Fruit fly (Drosophila melanogaster) whole organism, embryonic: ENCODE measurements around the gene CG1640.

Experiments
- B-H2 ChIP-seq: fragments of 200-800 bp; sonication (Bioruptor generic); optimal IDR thresholded peaks from 2 replicates; lab custom pipeline; 2018; ENCODE audit warnings: missing biosample characterization, mild to moderate bottlenecking, missing genetic modification characterization
- CG10543 ChIP-seq: fragments of 200-800 bp; sonication (Bioruptor generic); optimal IDR thresholded peaks from 3 replicates; lab custom pipeline; 2017; ENCODE audit warnings: missing biosample characterization, mild to moderate bottlenecking, missing genetic modification characterization, moderate library complexity
- CG11723 ChIP-seq: fragments of 200-800 bp; sonication (Bioruptor generic); optimal IDR thresholded peaks from 2 replicates; lab custom pipeline; 2017; ENCODE audit warnings: missing biosample characterization, mild to moderate bottlenecking, missing genetic modification characterization
- CG12769 ChIP-seq: fragments of 200-800 bp; sonication (Bioruptor generic); optimal IDR thresholded peaks from 2 replicates; lab custom pipeline; 2019; ENCODE audit warnings: missing biosample characterization, mild to moderate bottlenecking, missing genetic modification characterization, moderate library complexity
- CG12942 ChIP-seq: fragments of 200-800 bp; sonication (Bioruptor generic); optimal IDR thresholded peaks from 3 replicates; lab custom pipeline; 2016; ENCODE audit warnings: missing biosample characterization, missing genetic modification characterization
- CG13296 ChIP-seq: fragments of 200-800 bp; sonication (Bioruptor generic); optimal IDR thresholded peaks from 3 replicates; lab custom pipeline; 2018; ENCODE audit warnings: missing biosample characterization, mild to moderate bottlenecking, missing genetic modification characterization
- CG13894 ChIP-seq: fragments of 200-800 bp; sonication (Bioruptor generic); optimal IDR thresholded peaks from 3 replicates; lab custom pipeline; 2018; ENCODE audit warnings: missing biosample characterization, mild to moderate bottlenecking, missing genetic modification characterization, moderate library complexity
- CG17829 ChIP-seq: fragments of 200-800 bp; optimal IDR thresholded peaks from 2 replicates; lab custom pipeline; 2019; ENCODE audit warnings: missing biosample characterization, mild to moderate bottlenecking, missing genetic modification characterization, moderate library complexity
- CG2199 ChIP-seq: fragments of 200-800 bp; sonication (Bioruptor generic); IDR thresholded peaks from 3 replicates; pipeline ENCODE4 v1.3.6; 2022; ENCODE audit warnings: missing biosample characterization, missing genetic modification characterization
- CG31441 ChIP-seq: fragments of 200-800 bp; sonication (Bioruptor generic); IDR thresholded peaks from 2 replicates; pipeline ENCODE4 v1.3.6; 2022; ENCODE audit warnings: missing biosample characterization, missing genetic modification characterization
- CG34376 ChIP-seq: fragments of 200-800 bp; sonication (Bioruptor generic); optimal IDR thresholded peaks from 2 replicates; lab custom pipeline; 2018; ENCODE audit warnings: missing biosample characterization, mild to moderate bottlenecking, missing genetic modification characterization
- CG4360 ChIP-seq: fragments of 200-800 bp; sonication (Bioruptor generic); IDR thresholded peaks from 2 replicates; pipeline ENCODE4 v1.3.6; 2022; ENCODE audit warnings: missing biosample characterization, missing genetic modification characterization
- CG6689 ChIP-seq: fragments of 200-800 bp; sonication (Bioruptor generic); IDR thresholded peaks from 2 replicates; pipeline ENCODE4 v1.3.6; 2022; ENCODE audit warnings: missing biosample characterization, missing genetic modification characterization
- CG6791 ChIP-seq: fragments of 200-800 bp; sonication (Bioruptor generic); IDR thresholded peaks from 3 replicates; pipeline ENCODE4 v1.3.6; 2022; ENCODE audit warnings: missing biosample characterization, missing genetic modification characterization; ENCODE audit not compliant: partially characterized antibody
- CG8290 ChIP-seq, 3 experiments: fragments of 200-800 bp; sonication (Bioruptor generic); optimal IDR thresholded peaks; 2 replicates each; lab custom pipeline; 2016 to 2019; ENCODE audit warnings: missing biosample characterization in 3 of 3, missing genetic modification characterization in 3 of 3, mild to moderate bottlenecking in 2 of 3, moderate library complexity in 1 of 3
- CG9817 ChIP-seq: fragments of 200-800 bp; sonication (Bioruptor generic); optimal IDR thresholded peaks from 2 replicates; lab custom pipeline; 2018; ENCODE audit warnings: missing biosample characterization, mild to moderate bottlenecking, missing genetic modification characterization, moderate library complexity
- Deaf1 ChIP-seq: fragments of 200-800 bp; optimal IDR thresholded peaks from 3 replicates; lab custom pipeline; 2019; ENCODE audit warnings: missing biosample characterization, mild to moderate bottlenecking, missing genetic modification characterization, moderate library complexity
- GATAe ChIP-seq: fragments of 200-800 bp; sonication (Bioruptor generic); conservative IDR thresholded peaks from 2 replicates; pipeline ENCODE4 v1.3.6; 2022; ENCODE audit warnings: missing biosample characterization, missing genetic modification characterization
- Hey ChIP-seq: fragments of 200-800 bp; sonication (Bioruptor generic); optimal IDR thresholded peaks from 3 replicates; lab custom pipeline; 2018; ENCODE audit warnings: missing biosample characterization, mild to moderate bottlenecking, missing genetic modification characterization
- MBD-R2 ChIP-seq: fragments of 200-800 bp; sonication (Bioruptor generic); IDR thresholded peaks from 2 replicates; pipeline ENCODE4 v1.3.6; 2022; ENCODE audit warnings: missing biosample characterization, missing genetic modification characterization
- Oli ChIP-seq: fragments of 200-800 bp; sonication (Bioruptor generic); optimal IDR thresholded peaks from 2 replicates; lab custom pipeline; 2018; ENCODE audit warnings: missing biosample characterization, mild to moderate bottlenecking, missing genetic modification characterization, moderate library complexity
- ara ChIP-seq: fragments of 200-800 bp; sonication (Bioruptor generic); IDR thresholded peaks from 2 replicates; pipeline ENCODE4 v1.3.6; 2022; ENCODE audit warnings: missing biosample characterization, missing genetic modification characterization
- br ChIP-seq: fragments of >200 bp; optimal IDR thresholded peaks from 2 replicates; lab custom pipeline; 2017
- chinmo ChIP-seq: fragments of 200-800 bp; sonication (Bioruptor generic); IDR thresholded peaks from 4 replicates; pipeline ENCODE4 v1.3.6; 2022; ENCODE audit warnings: missing biosample characterization, missing genetic modification characterization; ENCODE audit not compliant: partially characterized antibody
- chm ChIP-seq: fragments of 200-800 bp; sonication (Bioruptor generic); IDR thresholded peaks from 2 replicates; pipeline ENCODE4 v1.3.6; 2022; ENCODE audit warnings: missing biosample characterization, missing genetic modification characterization
- ci ChIP-seq: fragments of 200-800 bp; sonication (Bioruptor generic); IDR thresholded peaks from 3 replicates; pipeline ENCODE4 v1.3.6; 2022; ENCODE audit warnings: missing biosample characterization, missing genetic modification characterization
- croc ChIP-seq: fragments of 200-800 bp; sonication (Bioruptor generic); conservative IDR thresholded peaks from 3 replicates; pipeline ENCODE4 v1.3.6; 2022; ENCODE audit warnings: missing biosample characterization, missing genetic modification characterization
- exex ChIP-seq: fragments of 200-800 bp; sonication (Bioruptor generic); optimal IDR thresholded peaks from 4 replicates; lab custom pipeline; 2018; ENCODE audit warnings: missing biosample characterization, mild to moderate bottlenecking, missing genetic modification characterization, moderate library complexity
- fd64A ChIP-seq: fragments of 200-800 bp; sonication (Bioruptor generic); optimal IDR thresholded peaks from 3 replicates; lab custom pipeline; 2018; ENCODE audit warnings: missing biosample characterization, mild to moderate bottlenecking, missing genetic modification characterization
- grn ChIP-seq: fragments of 200-800 bp; sonication (Bioruptor generic); optimal IDR thresholded peaks from 3 replicates; lab custom pipeline; 2017; ENCODE audit warnings: missing biosample characterization, missing genetic modification characterization
- gsb-n ChIP-seq: fragments of 200-800 bp; sonication (Bioruptor generic); optimal IDR thresholded peaks from 3 replicates; lab custom pipeline; 2018; ENCODE audit warnings: missing biosample characterization, mild to moderate bottlenecking, missing genetic modification characterization
- insv ChIP-seq, 2 experiments: fragments of 200-800 bp; sonication (Bioruptor generic); optimal IDR thresholded peaks; 3 replicates each; lab custom pipeline; 2016 to 2018; ENCODE audit warnings: missing biosample characterization in 2 of 2, missing genetic modification characterization in 2 of 2
- mirr ChIP-seq: fragments of 200-800 bp; sonication (Bioruptor generic); optimal IDR thresholded peaks from 3 replicates; lab custom pipeline; 2018; ENCODE audit warnings: missing biosample characterization, mild to moderate bottlenecking, missing genetic modification characterization
- pfk ChIP-seq: fragments of 200-800 bp; sonication (Bioruptor generic); optimal IDR thresholded peaks from 2 replicates; lab custom pipeline; 2018; ENCODE audit warnings: missing biosample characterization, mild to moderate bottlenecking, missing genetic modification characterization, moderate library complexity
- prd ChIP-seq, 3 experiments: fragments of >200 bp in 2 of 3; fragments of 200-800 bp in 1 of 3; sonication (Bioruptor generic) in 1 of 3; optimal IDR thresholded peaks in 2 of 3; IDR thresholded peaks in 1 of 3; 2 replicates in 2 of 3; 3 replicates in 1 of 3; pipeline versions ENCODE4 v1.3.6 to Lab custom; 2017 to 2022; ENCODE audit warnings: missing biosample characterization in 1 of 3, missing genetic modification characterization in 1 of 3
- sd ChIP-seq: fragments of 200-800 bp; sonication (Bioruptor generic); optimal IDR thresholded peaks from 3 replicates; lab custom pipeline; 2018; ENCODE audit warnings: missing biosample characterization, mild to moderate bottlenecking, missing genetic modification characterization, moderate library complexity
- sug ChIP-seq: fragments of 200-800 bp; optimal IDR thresholded peaks from 2 replicates; lab custom pipeline; 2019; ENCODE audit warnings: missing biosample characterization, mild to moderate bottlenecking, missing genetic modification characterization, moderate library complexity
- tll ChIP-seq, 2 experiments: fragments of 200-800 bp in 1 of 2; fragments of >200 bp in 1 of 2; sonication (Bioruptor generic) in 1 of 2; optimal IDR thresholded peaks; 2 replicates each; lab custom pipeline; 2017 to 2019; ENCODE audit warnings: missing biosample characterization in 2 of 2, missing genetic modification characterization in 2 of 2, mild to moderate bottlenecking in 1 of 2, moderate library complexity in 1 of 2
- ttk ChIP-seq: fragments of 200-800 bp; sonication (Bioruptor generic); IDR thresholded peaks from 2 replicates; pipeline ENCODE4 v2.1.2; 2022; ENCODE audit warnings: missing biosample characterization, missing genetic modification characterization

CG1640 gene

dm6 chrX:13402763-13403162, 32.4 kb downstream of the CG1640 start, which contains the start of gene CG12725:
Gene CG12725 (minus strand): TSS chrX:13402863.
- no peak for TF ChIP-seq tll (GFP tag; optimal IDR thresholded peaks at IDR 0.05; lab: Kevin White, UChicago)
- TF ChIP-seq br (lab: Kevin White, UChicago): no peak
- TF ChIP-seq CG17829 (tag; lab: Kevin White, UChicago): no peak
- no peak for TF ChIP-seq ttk
- no peak for TF ChIP-seq CG9817
- TF ChIP-seq MBD-R2 (GFP tag; lab: Robert Waterston, UW): no peak
- TF ChIP-seq CG6791 (GFP tag; lab: Robert Waterston, UW): no peak

- TF ChIP-seq croc: no peak
- TF ChIP-seq chm (GFP tag; lab: Robert Waterston, UW): 0 out of 2 replicates have a peak, but pooled peaks have one; percentile 21
- TF ChIP-seq CG2199 (GFP tag; lab: Robert Waterston, UW): 0 out of 3 replicates have a peak, but pooled peaks have one; percentile 24
- peak; percentile 70 for TF ChIP-seq sd (tag; lab: Kevin White, UChicago)
- 0 out of 2 replicates have a peak, but pooled peaks have one; percentile 24 for TF ChIP-seq ara
- TF ChIP-seq Deaf1 (tag; lab: Kevin White, UChicago): peak; percentile 22
- peak; percentile 32 for TF ChIP-seq B-H2 (GFP tag; lab: Kevin White, UChicago)
- peak; percentile 92 for TF ChIP-seq grn (GFP tag; lab: Kevin White, UChicago)
- TF ChIP-seq CG13296 (GFP tag; lab: Kevin White, UChicago): peak; percentile 32
- TF ChIP-seq CG12769 (tag; lab: Kevin White, UChicago): peak; percentile 7
- no peak for TF ChIP-seq prd (optimal IDR thresholded peaks at IDR 0.05; lab: Kevin White, UChicago)
- TF ChIP-seq prd (GFP tag; IDR thresholded peaks at IDR 0.05; lab: Robert Waterston, UW): no peak
- TF ChIP-seq Hey (tag; lab: Kevin White, UChicago): peak; percentile 55
- peak; percentile 26 for TF ChIP-seq fd64A (GFP tag; lab: Kevin White, UChicago)
- peak; percentile 79 for TF ChIP-seq CG10543
- TF ChIP-seq sug: peak; percentile 81
- 0 out of 4 replicates have a peak, but pooled peaks have one; percentile 8 for TF ChIP-seq chinmo (GFP tag; lab: Robert Waterston, UW)
- TF ChIP-seq mirr (GFP tag; lab: Kevin White, UChicago): peak; percentile 87
- TF ChIP-seq CG6689 (GFP tag; lab: Robert Waterston, UW): no peak
- TF ChIP-seq CG31441: no peak
- peak; percentile 99 for TF ChIP-seq exex
- peak; percentile 90 for TF ChIP-seq CG34376
- TF ChIP-seq Oli (tag; lab: Kevin White, UChicago): no peak
- TF ChIP-seq CG13894 (tag; lab: Kevin White, UChicago): peak; percentile 68
- no peak for TF ChIP-seq CG12942 (GFP tag; lab: Kevin White, UChicago)
- TF ChIP-seq insv (GFP tag; optimal IDR thresholded peaks at IDR 0.05; lab: Kevin White, UChicago): peak in 1 of 2 experiments; percentile 33
- peak; percentile 31 for TF ChIP-seq pfk (GFP tag; lab: Kevin White, UChicago)
- peak; percentile 55 for TF ChIP-seq GATAe
- 0 out of 3 replicates have a peak, but pooled peaks have one; percentile 7 for TF ChIP-seq ci (GFP tag; lab: Robert Waterston, UW)
- no peak for TF ChIP-seq CG8290 (GFP tag; optimal IDR thresholded peaks at IDR 0.05; lab: Kevin White, UChicago)
- peak in 1 of 2 experiments; percentile 1 for TF ChIP-seq CG8290 (tag; optimal IDR thresholded peaks at IDR 0.05; lab: Kevin White, UChicago)
- no peak for TF ChIP-seq CG11723 (GFP tag; lab: Kevin White, UChicago)
- peak; percentile 26; the same call in 1 of the 2 replicates for TF ChIP-seq CG4360 (GFP tag; lab: Robert Waterston, UW)
- no peak for TF ChIP-seq gsb-n (tag; lab: Kevin White, UChicago)
These were observed 33.1 kb downstream of the CG1640 start for dm6 chrX:13403553-13403952.
